Worm (Caenorhabditis elegans) whole organism, L1 larva: ENCODE results near the gene K08H2.2.

Experiments
- C16A3.4 ChIP-seq: fragments of 150-350 bp; optimal IDR thresholded peaks from 2 replicates; lab custom pipeline; 2014; ENCODE audit warnings: missing biosample characterization, missing genetic modification characterization
- F16B12.6 ChIP-seq: fragments of 150-350 bp; optimal IDR thresholded peaks from 2 replicates; lab custom pipeline; 2014; ENCODE audit warnings: missing biosample characterization, missing genetic modification characterization
- alr-1 ChIP-seq: fragments of 200-800 bp; sonication (Bioruptor generic); optimal IDR thresholded peaks from 2 replicates; lab custom pipeline; 2018; ENCODE audit warnings: borderline replicate concordance, mild to moderate bottlenecking, missing genetic modification characterization, missing compliant biosample characterization
- aly-2 ChIP-seq: fragments of 150-350 bp; optimal IDR thresholded peaks from 2 replicates; lab custom pipeline; 2014; ENCODE audit warnings: missing biosample characterization, missing genetic modification characterization
- blmp-1 ChIP-seq: fragments of 150-350 bp; optimal IDR thresholded peaks from 2 replicates; lab custom pipeline; 2014; ENCODE audit warnings: missing biosample characterization, missing genetic modification characterization
- ceh-63 ChIP-seq: fragments of 200-800 bp; sonication (Bioruptor generic); optimal IDR thresholded peaks from 2 replicates; lab custom pipeline; 2018; ENCODE audit warnings: mild to moderate bottlenecking, missing genetic modification characterization, missing compliant biosample characterization
- ceh-8 ChIP-seq: fragments of 200-800 bp; sonication (Bioruptor generic); optimal IDR thresholded peaks from 2 replicates; lab custom pipeline; 2018; ENCODE audit warnings: mild to moderate bottlenecking, missing genetic modification characterization, moderate library complexity, missing compliant biosample characterization
- ceh-90 ChIP-seq: sonication (generic microtip); optimal IDR thresholded peaks from 2 replicates; lab custom pipeline; 2016; ENCODE audit warnings: missing genetic modification characterization, missing compliant biosample characterization
- dpl-1 ChIP-seq, 3 experiments: fragments of 150-350 bp in 2 of 3; sonication (generic microtip) in 1 of 3; optimal IDR thresholded peaks; 2 replicates each; lab custom pipeline; 2014 to 2017; ENCODE audit warnings: missing biosample characterization in 3 of 3, missing genetic modification characterization in 3 of 3, missing genetic modification reagents in 3 of 3
- efl-1 ChIP-seq, 4 experiments: fragments of 150-350 bp; optimal IDR thresholded peaks in 3 of 4; peaks in 1 of 4; 1 replicate in 1 of 4; 2 replicates in 3 of 4; lab custom pipeline; 2014; ENCODE audit warnings: missing biosample characterization in 2 of 4, missing genetic modification characterization in 2 of 4, missing genetic modification reagents in 2 of 4
- egl-13 ChIP-seq: sonication (generic microtip); optimal IDR thresholded peaks from 2 replicates; lab custom pipeline; 2016; ENCODE audit warnings: missing genotype, missing genetic modification reagents, missing genetic modification characterization, missing compliant biosample characterization
- egl-27 ChIP-seq, 2 experiments: fragments of 150-350 bp in 1 of 2; sonication (generic microtip); optimal IDR thresholded peaks; 3 replicates each; lab custom pipeline; 2017 to 2018; ENCODE audit warnings: missing biosample characterization in 2 of 2, missing genetic modification characterization in 2 of 2, missing genetic modification reagents in 2 of 2
- elt-2 ChIP-seq: sonication (generic microtip); optimal IDR thresholded peaks from 2 replicates; lab custom pipeline; 2016; ENCODE audit warnings: missing genetic modification characterization, mild to moderate bottlenecking, inconsistent platforms, missing compliant biosample characterization, missing genetic modification reagents
- elt-3 ChIP-seq, 6 experiments: fragments of 150-350 bp in 1 of 6; sonication (generic microtip); optimal IDR thresholded peaks; 2 replicates each; lab custom pipeline; 2017 to 2018; ENCODE audit warnings: missing biosample characterization in 6 of 6, missing genetic modification characterization in 6 of 6, inconsistent platforms in 1 of 6
- fkh-8 ChIP-seq: sonication (generic microtip); optimal IDR thresholded peaks from 2 replicates; lab custom pipeline; 2016; ENCODE audit warnings: mild to moderate bottlenecking, missing genetic modification characterization, missing compliant biosample characterization
- fos-1 ChIP-seq: fragments of 150-350 bp; optimal IDR thresholded peaks from 2 replicates; lab custom pipeline; 2014; ENCODE audit warnings: missing biosample characterization, missing genetic modification characterization
- hlh-4 ChIP-seq: sonication (generic microtip); optimal IDR thresholded peaks from 2 replicates; lab custom pipeline; 2016; ENCODE audit warnings: mild to moderate bottlenecking, missing genetic modification characterization, missing compliant biosample characterization
- isw-1 ChIP-seq: fragments of 200-800 bp; sonication (Bioruptor generic); IDR thresholded peaks from 2 replicates; pipeline ENCODE4 v1.3.6; 2022; ENCODE audit warnings: missing genetic modification characterization, missing compliant biosample characterization
- jun-1 ChIP-seq: fragments of 150-350 bp; optimal IDR thresholded peaks from 2 replicates; lab custom pipeline; 2014; ENCODE audit warnings: missing biosample characterization, missing genetic modification reagents, missing genetic modification characterization
- lin-13 ChIP-seq: fragments of 150-350 bp; optimal IDR thresholded peaks from 2 replicates; lab custom pipeline; 2014; ENCODE audit warnings: missing biosample characterization, missing genetic modification reagents, missing genetic modification characterization
- lin-15B ChIP-seq: fragments of 150-350 bp; sonication (generic microtip); optimal IDR thresholded peaks from 3 replicates; lab custom pipeline; 2014; ENCODE audit warnings: missing biosample characterization, missing genetic modification characterization
- lir-3 ChIP-seq: sonication (generic microtip); optimal IDR thresholded peaks from 2 replicates; lab custom pipeline; 2016; ENCODE audit warnings: mild to moderate bottlenecking, missing genetic modification characterization, moderate library complexity, missing compliant biosample characterization; ENCODE audit not compliant: poor library complexity
- lsy-2 ChIP-seq, 2 experiments: fragments of 150-350 bp; optimal IDR thresholded peaks; 2 replicates each; lab custom pipeline; 2014; ENCODE audit warnings: missing biosample characterization in 2 of 2, missing genetic modification characterization in 2 of 2
- mab-9 ChIP-seq: fragments of 200-800 bp; sonication (Bioruptor generic); IDR thresholded peaks from 2 replicates; pipeline ENCODE4 v1.3.6; 2022; ENCODE audit warnings: missing genetic modification reagents, missing genetic modification characterization, missing compliant biosample characterization
- mef-2 ChIP-seq: fragments of 150-350 bp; optimal IDR thresholded peaks from 2 replicates; lab custom pipeline; 2014; ENCODE audit warnings: missing biosample characterization, missing genetic modification characterization
- mep-1 ChIP-seq: fragments of 150-350 bp; optimal IDR thresholded peaks from 2 replicates; lab custom pipeline; 2014; ENCODE audit warnings: missing biosample characterization, missing genetic modification characterization
- nhr-12 ChIP-seq: sonication (generic microtip); optimal IDR thresholded peaks from 2 replicates; lab custom pipeline; 2017; ENCODE audit warnings: missing biosample characterization, missing genetic modification characterization
- nhr-20 ChIP-seq: sonication (generic microtip); optimal IDR thresholded peaks from 2 replicates; lab custom pipeline; 2016; ENCODE audit warnings: mild to moderate bottlenecking, missing genetic modification characterization, missing compliant biosample characterization
- nhr-71 ChIP-seq: sonication (generic microtip); optimal IDR thresholded peaks from 2 replicates; lab custom pipeline; 2016; ENCODE audit warnings: mild to moderate bottlenecking, missing genetic modification characterization, moderate library complexity, missing compliant biosample characterization
- nhr-76 ChIP-seq: sonication (generic microtip); optimal IDR thresholded peaks from 2 replicates; lab custom pipeline; 2017; ENCODE audit warnings: missing biosample characterization, missing genetic modification characterization
- nhr-77 ChIP-seq: fragments of 150-350 bp; optimal IDR thresholded peaks from 2 replicates; lab custom pipeline; 2014; ENCODE audit warnings: missing biosample characterization, missing genetic modification characterization
- nhr-84 ChIP-seq: sonication (generic microtip); optimal IDR thresholded peaks from 2 replicates; lab custom pipeline; 2017; ENCODE audit warnings: missing biosample characterization, missing genetic modification characterization
- nhr-90 ChIP-seq: sonication (generic microtip); optimal IDR thresholded peaks from 2 replicates; lab custom pipeline; 2016; ENCODE audit warnings: mild to moderate bottlenecking, missing genetic modification characterization, missing compliant biosample characterization; ENCODE audit not compliant: poor library complexity
- pax-3 ChIP-seq: fragments of 200-800 bp; sonication (Bioruptor generic); optimal IDR thresholded peaks from 2 replicates; lab custom pipeline; 2018; ENCODE audit warnings: mild to moderate bottlenecking, missing genetic modification characterization, moderate library complexity, missing compliant biosample characterization
- pqm-1 ChIP-seq: sonication (generic microtip); optimal IDR thresholded peaks from 3 replicates; lab custom pipeline; 2017; ENCODE audit warnings: missing biosample characterization, missing genetic modification characterization
- rnt-1 ChIP-seq: sonication (generic microtip); optimal IDR thresholded peaks from 2 replicates; lab custom pipeline; 2016; ENCODE audit warnings: mild to moderate bottlenecking, missing genetic modification characterization, moderate library complexity, missing compliant biosample characterization
- skn-1 ChIP-seq: fragments of 150-350 bp; optimal IDR thresholded peaks from 2 replicates; lab custom pipeline; 2014; ENCODE audit warnings: missing biosample characterization, missing genetic modification characterization
- tlp-1 ChIP-seq: fragments of 150-350 bp; optimal IDR thresholded peaks from 2 replicates; lab custom pipeline; 2014; ENCODE audit warnings: missing biosample characterization, missing genetic modification characterization
- unc-30 ChIP-seq: sonication (generic microtip); optimal IDR thresholded peaks from 2 replicates; lab custom pipeline; 2017; ENCODE audit warnings: missing biosample characterization, missing genetic modification characterization
- unc-98 ChIP-seq: fragments of 200-800 bp; sonication (Bioruptor generic); IDR thresholded peaks from 2 replicates; pipeline ENCODE4 v1.3.6; 2022; ENCODE audit warnings: missing genetic modification characterization, missing compliant biosample characterization
- vab-15 ChIP-seq: sonication (generic microtip); optimal IDR thresholded peaks from 2 replicates; lab custom pipeline; 2017; ENCODE audit warnings: missing genotype, mild to moderate bottlenecking, missing genetic modification characterization, missing compliant biosample characterization
- zag-1 ChIP-seq: fragments of 150-350 bp; optimal IDR thresholded peaks from 2 replicates; lab custom pipeline; 2014; ENCODE audit warnings: missing biosample characterization, missing genetic modification characterization
- zip-4 ChIP-seq: fragments of 200-800 bp; sonication (Bioruptor generic); optimal IDR thresholded peaks from 2 replicates; lab custom pipeline; 2018; ENCODE audit warnings: mild to moderate bottlenecking, missing genetic modification characterization, moderate library complexity, missing compliant biosample characterization
- ztf-11 ChIP-seq, 2 experiments: sonication (generic microtip); optimal IDR thresholded peaks; 2 replicates each; lab custom pipeline; 2016 to 2017; ENCODE audit warnings: missing genetic modification characterization in 2 of 2, missing biosample characterization in 1 of 2, missing compliant biosample characterization in 1 of 2
- ztf-4 ChIP-seq: fragments of 150-350 bp; optimal IDR thresholded peaks from 2 replicates; lab custom pipeline; 2014; ENCODE audit warnings: missing biosample characterization, missing genetic modification characterization

K08H2.2 gene

DNA sequence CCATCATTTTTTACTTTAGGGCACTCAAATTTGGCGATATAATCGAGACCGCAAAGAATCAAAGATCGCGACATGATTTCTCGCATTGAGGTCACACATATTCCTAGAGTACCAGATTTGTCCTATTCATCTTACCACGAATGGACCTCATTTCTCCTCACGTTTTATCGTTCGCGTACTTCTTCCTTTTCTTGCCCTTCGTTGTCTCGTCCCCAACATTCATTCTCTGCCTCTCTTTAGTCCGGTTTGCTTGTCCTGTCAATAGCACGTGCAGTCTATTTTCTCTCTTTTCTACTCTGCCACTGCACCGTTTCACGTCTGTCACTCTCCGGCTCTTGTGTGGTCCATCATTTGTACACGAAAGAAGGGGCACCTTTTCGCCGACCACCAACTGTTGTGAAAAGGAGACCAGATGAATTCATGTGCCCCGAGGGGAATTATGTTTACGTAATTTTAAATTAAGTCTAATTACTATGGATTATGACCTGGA, 16.6 kb upstream of the K08H2.2 start (continued):
- TF ChIP-seq isw-1 (GFP tag; lab: Robert Waterston, UW) (no peak; the same call in none of the 2 replicates), fkh-8 (peak; percentile 53), blmp-1 (peak; percentile 49), ztf-4 (peak; percentile 9), fos-1 (peak; percentile 40), ceh-63 (GFP tag; lab: Kevin White, UChicago) (no peak), dpl-1 (GFP tag; optimal IDR thresholded peaks at IDR 0.05; lab: Kevin White, UChicago) (no peak), lin-15B (tag; lab: Kevin White, UChicago) (no peak), aly-2 (tag; lab: Kevin White, UChicago) (no peak), vab-15 (peak; percentile 39), pqm-1 (no peak), jun-1 (tag; lab: Kevin White, UChicago) (peak; percentile 41), nhr-76 (no peak), F16B12.6 (tag; lab: Kevin White, UChicago) (no peak), egl-27 (tag; optimal IDR thresholded peaks at IDR 0.05; lab: Kevin White, UChicago) (peak in 1 of 2 experiments; percentile 63), elt-2 (no peak), nhr-71 (tag; lab: Kevin White, UChicago) (peak; percentile 89), C16A3.4 (tag; lab: Kevin White, UChicago) (peak; percentile 54), nhr-12 (tag; lab: Kevin White, UChicago) (no peak), nhr-77 (tag; lab: Kevin White, UChicago) (peak; percentile 44), unc-30 (no peak), efl-1 (optimal IDR thresholded peaks at IDR 0.05; lab: Kevin White, UChicago) (peak; percentile 34 to 39), efl-1 (GFP tag; optimal IDR thresholded peaks at IDR 0.05 in 1 of 2; lab: Kevin White, UChicago) (peak in 1 of 2 experiments; percentile 46), mab-9 (GFP tag; lab: Robert Waterston, UW) (0 out of 2 replicates have a peak, but pooled peaks have one; percentile 19), hlh-4 (tag; lab: Kevin White, UChicago) (no peak), ceh-8 (no peak), elt-3 (tag; optimal IDR thresholded peaks at IDR 0.05; lab: Kevin White, UChicago) (peak in 2 of 6 experiments; percentile 8 to 28), mep-1 (tag; lab: Kevin White, UChicago) (peak; percentile 85), nhr-20 (tag; lab: Kevin White, UChicago) (peak; percentile 89), rnt-1 (tag; lab: Kevin White, UChicago) (peak; percentile 82), zip-4 (no peak), pax-3 (tag; lab: Kevin White, UChicago) (no peak), ztf-11 (tag; optimal IDR thresholded peaks at IDR 0.05; lab: Kevin White, UChicago) (no peak), lin-13 (peak; percentile 25), ceh-90 (tag; lab: Kevin White, UChicago) (no peak), unc-98 (GFP tag; lab: Robert Waterston, UW) (no peak), lsy-2 (tag; optimal IDR thresholded peaks at IDR 0.05; lab: Kevin White, UChicago) (peak; percentile 54 to 66), lir-3 (tag; lab: Kevin White, UChicago) (no peak), mef-2 (no peak), egl-13 (tag; lab: Kevin White, UChicago) (no peak), skn-1 (tag; lab: Kevin White, UChicago) (peak; percentile 42), tlp-1 (tag; lab: Kevin White, UChicago) (no peak), nhr-84 (tag; lab: Kevin White, UChicago) (no peak), alr-1 (tag; lab: Kevin White, UChicago) (no peak), zag-1 (tag; lab: Kevin White, UChicago) (no peak), nhr-90 (tag; lab: Kevin White, UChicago) (peak; percentile 19)
